Worm (Caenorhabditis elegans) whole organism, midembryonic: ENCODE data around the gene srx-112.

ENCODE experiments used
- klf-2 ChIP-seq: fragments of 200-800 bp; sonication (Bioruptor generic); conservative IDR thresholded peaks from 2 replicates; pipeline ENCODE4 v1.3.6; 2022; ENCODE audit warnings: missing genetic modification reagents, missing genetic modification characterization, missing compliant biosample characterization
- ref-1 ChIP-seq: fragments of 200-800 bp; sonication (Bioruptor generic); conservative IDR thresholded peaks from 2 replicates; pipeline ENCODE4 v1.3.6; 2022; ENCODE audit warnings: missing genetic modification reagents, missing genetic modification characterization, missing compliant biosample characterization
- tab-1 ChIP-seq: fragments of 200-800 bp; sonication (Bioruptor generic); IDR thresholded peaks from 2 replicates; pipeline ENCODE4 v1.3.6; 2022; ENCODE audit warnings: missing genetic modification characterization, missing compliant biosample characterization

- TF ChIP-seq klf-2 (GFP tag; lab: Robert Waterston, UW) (no peak), ref-1 (GFP tag; lab: Robert Waterston, UW) (no peak), tab-1 (GFP tag; lab: Robert Waterston, UW) (no peak)
Observed at ce11 chrII:3787151-3787550, 22.8 kb upstream of the srx-112 start, which contains the start of gene T24E12.13.
